Worm (Caenorhabditis elegans): Measurements from ENCODE around the gene C06E1.9.

- no peak for TF ChIP-seq dpl-1 (GFP tag; optimal IDR thresholded peaks at IDR 0.05)
- no peak for TF ChIP-seq lin-13 (GFP tag; optimal IDR thresholded peaks at IDR 0.05)
- TF ChIP-seq nhr-28 (tag; optimal IDR thresholded peaks at IDR 0.05): no peak
- TF ChIP-seq snpc-4 (tag; optimal IDR thresholded peaks at IDR 0.05): no peak
- TF ChIP-seq mdl-1 (tag; optimal IDR thresholded peaks at IDR 0.05): no peak
- TF ChIP-seq F16B12.6 (tag; optimal IDR thresholded peaks at IDR 0.05): no peak
- no peak for TF ChIP-seq nhr-12 (tag; optimal IDR thresholded peaks at IDR 0.05)
- TF ChIP-seq lin-14 (GFP tag; optimal IDR thresholded peaks at IDR 0.05): no peak
- TF ChIP-seq lin-15B (tag; optimal IDR thresholded peaks at IDR 0.05): no peak
Measured at ce11 chrIII:8579367-8579766, 30.2 kb downstream of the C06E1.9 start.

All from whole organism, L1 larva.